Worm (Caenorhabditis elegans): ENCODE data around the gene R09H10.2.

DNA sequence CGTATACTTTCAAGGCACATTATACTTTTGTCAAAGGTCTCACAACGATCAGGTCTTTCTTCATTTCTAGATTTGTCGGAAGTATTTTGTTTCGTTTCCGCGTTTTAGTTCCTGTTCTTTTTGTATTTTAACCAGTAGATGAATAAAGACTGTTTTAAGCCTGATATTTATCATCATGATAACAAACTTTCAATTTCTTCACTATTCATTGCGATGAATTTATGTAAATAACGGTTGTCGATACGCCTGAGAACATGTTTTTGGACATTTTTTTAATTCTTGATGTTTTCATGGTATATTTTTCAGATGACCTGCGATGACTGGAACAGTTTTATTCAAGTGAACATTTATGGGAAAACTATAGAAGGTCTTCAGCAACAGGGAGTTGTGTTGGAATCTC is 44.3 kb upstream of the R09H10.2 start, which contains the start of gene zim-3:
- TF ChIP-seq elt-3 (tag; optimal IDR thresholded peaks at IDR 0.05) (no peak), nhr-76 (tag; optimal IDR thresholded peaks at IDR 0.05) (no peak), nhr-12 (tag; optimal IDR thresholded peaks at IDR 0.05) (no peak), flh-1 (GFP tag; optimal IDR thresholded peaks at IDR 0.05) (no peak), mab-5 (tag; optimal IDR thresholded peaks at IDR 0.05) (no peak), nhr-28 (tag; optimal IDR thresholded peaks at IDR 0.05) (no peak), snpc-4 (tag; optimal IDR thresholded peaks at IDR 0.05) (no peak), mep-1 (tag; optimal IDR thresholded peaks at IDR 0.05) (no peak), hlh-1 (tag; optimal IDR thresholded peaks at IDR 0.05) (no peak), lin-13 (tag; optimal IDR thresholded peaks at IDR 0.05) (no peak), ztf-11 (tag; optimal IDR thresholded peaks at IDR 0.05) (no peak), unc-39 (tag; optimal IDR thresholded peaks at IDR 0.05) (no peak), pha-4 (tag; optimal IDR thresholded peaks at IDR 0.05) (no peak), bed-3 (GFP tag; optimal IDR thresholded peaks at IDR 0.05) (no peak)
